Worm (Caenorhabditis elegans) whole organism, midembryonic: ENCODE measurements around the gene ZC15.3.

Source experiments
- cog-1 ChIP-seq: sonication (generic microtip); optimal IDR thresholded peaks from 2 replicates; lab custom pipeline; 2016; ENCODE audit warnings: missing genetic modification characterization, missing compliant biosample characterization
- med-1 ChIP-seq: sonication (generic microtip); optimal IDR thresholded peaks from 2 replicates; lab custom pipeline; 2017; ENCODE audit warnings: missing genetic modification characterization, mild to moderate bottlenecking, missing compliant biosample characterization, antibody characterized with exemption, missing genetic modification reagents; ENCODE audit not compliant: insufficient read depth
- tab-1 ChIP-seq: fragments of 200-800 bp; sonication (Bioruptor generic); IDR thresholded peaks from 2 replicates; pipeline ENCODE4 v1.3.6; 2022; ENCODE audit warnings: missing genetic modification characterization, missing compliant biosample characterization

ce11 chrV:20350382-20350781 is 47.0 kb downstream of the ZC15.3 start:
- TF ChIP-seq tab-1 (GFP tag; lab: Robert Waterston, UW) (no peak), med-1 (GFP tag; lab: Kevin White, UChicago) (no peak), cog-1 (tag; lab: Kevin White, UChicago) (no peak)
